Worm (Caenorhabditis elegans) whole organism, midembryonic: Measurements from ENCODE around the gene Y69A2AR.16.

Experiments used
- flt-1 ChIP-seq: fragments of 200-800 bp; sonication (Bioruptor generic); IDR thresholded peaks from 2 replicates; pipeline ENCODE4 v1.3.6; 2022; ENCODE audit warnings: missing genetic modification characterization, missing compliant biosample characterization
- ztf-23 ChIP-seq: fragments of 200-800 bp; sonication (Bioruptor generic); IDR thresholded peaks from 2 replicates; pipeline ENCODE4 v1.3.6; 2022; ENCODE audit warnings: missing genetic modification reagents, missing genetic modification characterization, missing compliant biosample characterization

- TF ChIP-seq ztf-23: no peak
- TF ChIP-seq flt-1 (GFP tag; lab: Robert Waterston, UW): no peak
Observed at ce11 chrIV:2466249-2466648, 31.4 kb upstream of the Y69A2AR.16 start.
